Worm (Caenorhabditis elegans) whole organism, L1 larva: ENCODE results near the gene hsp-3.
A peak's percentile ranks its signal among the peaks of the same experiment; 100 is the strongest.

Experiments
- F16B12.6 ChIP-seq: fragments of 150-350 bp; optimal IDR thresholded peaks from 2 replicates; lab custom pipeline; 2014; ENCODE audit warnings: missing biosample characterization, missing genetic modification characterization
- aly-2 ChIP-seq: fragments of 150-350 bp; optimal IDR thresholded peaks from 2 replicates; lab custom pipeline; 2014; ENCODE audit warnings: missing biosample characterization, missing genetic modification characterization
- blmp-1 ChIP-seq: fragments of 150-350 bp; optimal IDR thresholded peaks from 2 replicates; lab custom pipeline; 2014; ENCODE audit warnings: missing biosample characterization, missing genetic modification characterization
- ceh-8 ChIP-seq: fragments of 200-800 bp; sonication (Bioruptor generic); optimal IDR thresholded peaks from 2 replicates; lab custom pipeline; 2018; ENCODE audit warnings: mild to moderate bottlenecking, missing genetic modification characterization, moderate library complexity, missing compliant biosample characterization
- ceh-82 ChIP-seq, 3 experiments: fragments of 150-350 bp in 1 of 3; sonication (generic microtip) in 2 of 3; optimal IDR thresholded peaks; 2 replicates each; lab custom pipeline; 2014 to 2017; ENCODE audit warnings: missing biosample characterization in 3 of 3, missing genetic modification characterization in 3 of 3
- ceh-88 ChIP-seq: fragments of 200-800 bp; sonication (Bioruptor generic); IDR thresholded peaks from 2 replicates; pipeline ENCODE4 v1.3.6; 2022; ENCODE audit warnings: missing genetic modification characterization, missing compliant biosample characterization
- dpl-1 ChIP-seq, 3 experiments: fragments of 150-350 bp in 2 of 3; sonication (generic microtip) in 1 of 3; optimal IDR thresholded peaks; 2 replicates each; lab custom pipeline; 2014 to 2017; ENCODE audit warnings: missing biosample characterization in 3 of 3, missing genetic modification characterization in 3 of 3, missing genetic modification reagents in 3 of 3
- dsc-1 ChIP-seq: sonication (generic microtip); optimal IDR thresholded peaks from 2 replicates; lab custom pipeline; 2016; ENCODE audit warnings: mild to moderate bottlenecking, missing genetic modification characterization, missing compliant biosample characterization
- efl-1 ChIP-seq, 4 experiments: fragments of 150-350 bp; optimal IDR thresholded peaks in 3 of 4; peaks in 1 of 4; 1 replicate in 1 of 4; 2 replicates in 3 of 4; lab custom pipeline; 2014; ENCODE audit warnings: missing biosample characterization in 2 of 4, missing genetic modification characterization in 2 of 4, missing genetic modification reagents in 2 of 4
- egl-13 ChIP-seq: sonication (generic microtip); optimal IDR thresholded peaks from 2 replicates; lab custom pipeline; 2016; ENCODE audit warnings: missing genotype, missing genetic modification reagents, missing genetic modification characterization, missing compliant biosample characterization
- elt-2 ChIP-seq: sonication (generic microtip); optimal IDR thresholded peaks from 2 replicates; lab custom pipeline; 2016; ENCODE audit warnings: missing genetic modification characterization, mild to moderate bottlenecking, inconsistent platforms, missing compliant biosample characterization, missing genetic modification reagents
- elt-3 ChIP-seq, 6 experiments: fragments of 150-350 bp in 1 of 6; sonication (generic microtip); optimal IDR thresholded peaks; 2 replicates each; lab custom pipeline; 2017 to 2018; ENCODE audit warnings: missing biosample characterization in 6 of 6, missing genetic modification characterization in 6 of 6, inconsistent platforms in 1 of 6
- ets-5 ChIP-seq: fragments of 200-800 bp; sonication (Bioruptor generic); IDR thresholded peaks from 2 replicates; pipeline ENCODE4 v1.3.6; 2022; ENCODE audit warnings: missing genetic modification characterization, missing compliant biosample characterization
- fkh-10 ChIP-seq: sonication (generic microtip); optimal IDR thresholded peaks from 2 replicates; lab custom pipeline; 2017; ENCODE audit warnings: missing biosample characterization, missing genetic modification reagents, missing genetic modification characterization
- fkh-8 ChIP-seq: sonication (generic microtip); optimal IDR thresholded peaks from 2 replicates; lab custom pipeline; 2016; ENCODE audit warnings: mild to moderate bottlenecking, missing genetic modification characterization, missing compliant biosample characterization
- grh-1 ChIP-seq: fragments of 200-800 bp; sonication (Bioruptor generic); IDR thresholded peaks from 2 replicates; pipeline ENCODE4 v1.3.6; 2022; ENCODE audit warnings: missing genetic modification reagents, missing genetic modification characterization, missing compliant biosample characterization
- hlh-17 ChIP-seq: fragments of 200-800 bp; sonication (Bioruptor generic); optimal IDR thresholded peaks from 2 replicates; lab custom pipeline; 2018; ENCODE audit warnings: missing genetic modification characterization, mild to moderate bottlenecking, missing compliant biosample characterization, moderate library complexity, borderline replicate concordance
- hlh-4 ChIP-seq: sonication (generic microtip); optimal IDR thresholded peaks from 2 replicates; lab custom pipeline; 2016; ENCODE audit warnings: mild to moderate bottlenecking, missing genetic modification characterization, missing compliant biosample characterization
- hpl-2 ChIP-seq: fragments of 150-350 bp; optimal IDR thresholded peaks from 2 replicates; lab custom pipeline; 2014; ENCODE audit warnings: missing biosample characterization, missing genetic modification reagents, missing genetic modification characterization
- isw-1 ChIP-seq: fragments of 200-800 bp; sonication (Bioruptor generic); IDR thresholded peaks from 2 replicates; pipeline ENCODE4 v1.3.6; 2022; ENCODE audit warnings: missing genetic modification characterization, missing compliant biosample characterization
- jun-1 ChIP-seq: fragments of 150-350 bp; optimal IDR thresholded peaks from 2 replicates; lab custom pipeline; 2014; ENCODE audit warnings: missing biosample characterization, missing genetic modification reagents, missing genetic modification characterization
- lin-13 ChIP-seq: fragments of 150-350 bp; optimal IDR thresholded peaks from 2 replicates; lab custom pipeline; 2014; ENCODE audit warnings: missing biosample characterization, missing genetic modification reagents, missing genetic modification characterization
- lin-14 ChIP-seq: fragments of 200-800 bp; sonication (Bioruptor generic); optimal IDR thresholded peaks from 2 replicates; lab custom pipeline; 2018; ENCODE audit warnings: mild to moderate bottlenecking, missing genetic modification characterization, moderate library complexity, missing compliant biosample characterization
- lin-35 ChIP-seq, 2 experiments: fragments of 150-350 bp; optimal IDR thresholded peaks; 2 replicates each; lab custom pipeline; 2014; ENCODE audit warnings: missing biosample characterization in 2 of 2, missing genetic modification characterization in 2 of 2, missing genetic modification reagents in 2 of 2
- lin-39 ChIP-seq: fragments of 150-350 bp; optimal IDR thresholded peaks from 2 replicates; lab custom pipeline; 2014; ENCODE audit warnings: missing biosample characterization, missing genetic modification reagents, missing genetic modification characterization
- lsy-2 ChIP-seq, 2 experiments: fragments of 150-350 bp; optimal IDR thresholded peaks; 2 replicates each; lab custom pipeline; 2014; ENCODE audit warnings: missing biosample characterization in 2 of 2, missing genetic modification characterization in 2 of 2
- mdl-1 ChIP-seq, 2 experiments: fragments of 150-350 bp; optimal IDR thresholded peaks; 2 replicates each; lab custom pipeline; 2014 to 2017; ENCODE audit warnings: missing biosample characterization in 2 of 2, missing genetic modification characterization in 2 of 2, inconsistent platforms in 1 of 2
- mep-1 ChIP-seq: fragments of 150-350 bp; optimal IDR thresholded peaks from 2 replicates; lab custom pipeline; 2014; ENCODE audit warnings: missing biosample characterization, missing genetic modification characterization
- nhr-19 ChIP-seq: fragments of 200-800 bp; sonication (Bioruptor generic); conservative IDR thresholded peaks from 2 replicates; pipeline ENCODE4 v1.3.6; 2022; ENCODE audit warnings: missing genetic modification characterization, missing compliant biosample characterization
- nhr-28 ChIP-seq: fragments of 150-350 bp; optimal IDR thresholded peaks from 2 replicates; lab custom pipeline; 2014; ENCODE audit warnings: missing biosample characterization, missing genetic modification characterization
- nhr-47 ChIP-seq: sonication (generic microtip); optimal IDR thresholded peaks from 2 replicates; lab custom pipeline; 2016; ENCODE audit warnings: mild to moderate bottlenecking, missing genetic modification characterization, moderate library complexity, missing compliant biosample characterization
- nhr-71 ChIP-seq: sonication (generic microtip); optimal IDR thresholded peaks from 2 replicates; lab custom pipeline; 2016; ENCODE audit warnings: mild to moderate bottlenecking, missing genetic modification characterization, moderate library complexity, missing compliant biosample characterization
- nhr-85 ChIP-seq: sonication (generic microtip); peaks from one replicate; lab custom pipeline; 2016; ENCODE audit warnings: missing genetic modification characterization, inconsistent platforms, missing compliant biosample characterization
- pqm-1 ChIP-seq: sonication (generic microtip); optimal IDR thresholded peaks from 3 replicates; lab custom pipeline; 2017; ENCODE audit warnings: missing biosample characterization, missing genetic modification characterization
- rnt-1 ChIP-seq: sonication (generic microtip); optimal IDR thresholded peaks from 2 replicates; lab custom pipeline; 2016; ENCODE audit warnings: mild to moderate bottlenecking, missing genetic modification characterization, moderate library complexity, missing compliant biosample characterization
- skn-1 ChIP-seq: fragments of 150-350 bp; optimal IDR thresholded peaks from 2 replicates; lab custom pipeline; 2014; ENCODE audit warnings: missing biosample characterization, missing genetic modification characterization
- snu-23 ChIP-seq: sonication (generic microtip); optimal IDR thresholded peaks from 2 replicates; lab custom pipeline; 2016; ENCODE audit warnings: missing genetic modification characterization, missing compliant biosample characterization
- sox-4 ChIP-seq: sonication (generic microtip); optimal IDR thresholded peaks from 2 replicates; lab custom pipeline; 2016; ENCODE audit warnings: missing genetic modification characterization, missing compliant biosample characterization
- sptf-1 ChIP-seq: fragments of 150-350 bp; optimal IDR thresholded peaks from 2 replicates; lab custom pipeline; 2014; ENCODE audit warnings: missing biosample characterization, missing genetic modification characterization
- swsn-7 ChIP-seq: sonication (generic microtip); optimal IDR thresholded peaks from 2 replicates; lab custom pipeline; 2016; ENCODE audit warnings: missing genetic modification characterization, missing compliant biosample characterization
- tbx-2 ChIP-seq: sonication (generic microtip); optimal IDR thresholded peaks from 2 replicates; lab custom pipeline; 2016; ENCODE audit warnings: missing genetic modification characterization, missing compliant biosample characterization
- unc-130 ChIP-seq: fragments of 150-350 bp; optimal IDR thresholded peaks from 2 replicates; lab custom pipeline; 2017; ENCODE audit warnings: missing biosample characterization, missing genetic modification characterization, inconsistent platforms
- unc-86 ChIP-seq: sonication (generic microtip); optimal IDR thresholded peaks from 2 replicates; lab custom pipeline; 2016; ENCODE audit warnings: missing genetic modification characterization, missing compliant biosample characterization
- vab-15 ChIP-seq: sonication (generic microtip); optimal IDR thresholded peaks from 2 replicates; lab custom pipeline; 2017; ENCODE audit warnings: missing genotype, mild to moderate bottlenecking, missing genetic modification characterization, missing compliant biosample characterization
- xbp-1 ChIP-seq: sonication (generic microtip); optimal IDR thresholded peaks from 2 replicates; lab custom pipeline; 2016; ENCODE audit warnings: missing genetic modification characterization, missing compliant biosample characterization
- zag-1 ChIP-seq: fragments of 150-350 bp; optimal IDR thresholded peaks from 2 replicates; lab custom pipeline; 2014; ENCODE audit warnings: missing biosample characterization, missing genetic modification characterization

hsp-3 gene

ce11 chrX:6100395-6101099 lies 8.6 kb upstream of the hsp-3 start:
- TF ChIP-seq egl-13 (tag; lab: Kevin White, UChicago) (no peak), lin-39 (no peak), hpl-2 (GFP tag; lab: Kevin White, UChicago) (no peak), lin-14 (GFP tag; lab: Kevin White, UChicago) (no peak), blmp-1 (peak; percentile 83), ceh-88 (GFP tag; lab: Robert Waterston, UW) (no peak), efl-1 (optimal IDR thresholded peaks at IDR 0.05; lab: Kevin White, UChicago) (no peak), efl-1 (GFP tag; optimal IDR thresholded peaks at IDR 0.05 in 1 of 2; lab: Kevin White, UChicago) (peak in 1 of 2 experiments; percentile 56), sptf-1 (tag; lab: Kevin White, UChicago) (no peak), unc-130 (no peak), elt-2 (tag; lab: Kevin White, UChicago) (peak; percentile 0), skn-1 (tag; lab: Kevin White, UChicago) (no peak), aly-2 (tag; lab: Kevin White, UChicago) (no peak), mep-1 (tag; lab: Kevin White, UChicago) (no peak), pqm-1 (tag; lab: Kevin White, UChicago) (no peak), zag-1 (no peak), grh-1 (no peak), elt-3 (tag; optimal IDR thresholded peaks at IDR 0.05; lab: Kevin White, UChicago) (no peak)

DNA sequence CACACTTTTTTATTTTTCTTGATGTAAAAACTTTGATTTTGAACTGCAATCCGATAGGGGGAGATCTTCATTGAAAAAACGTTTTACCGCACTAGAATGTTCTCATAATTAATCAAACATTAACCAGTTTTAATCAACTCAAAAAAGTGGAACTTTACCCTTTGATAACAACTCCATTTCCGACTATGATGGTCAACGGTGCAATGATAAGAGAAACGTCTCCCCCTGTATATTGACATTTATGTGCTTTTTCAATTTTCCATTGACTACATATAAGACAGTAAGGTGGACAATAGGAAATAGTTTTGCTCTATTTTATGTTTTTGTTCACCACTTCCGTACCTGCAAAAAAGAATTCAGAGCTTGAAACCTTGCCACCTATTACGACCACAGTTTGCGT lies 6.5 kb upstream of the hsp-3 start:
- TF ChIP-seq elt-2 (tag; lab: Kevin White, UChicago) (peak; percentile 30), jun-1 (tag; lab: Kevin White, UChicago) (no peak), pqm-1 (tag; lab: Kevin White, UChicago) (peak; percentile 44)

- TF ChIP-seq dsc-1 (tag; lab: Kevin White, UChicago) (peak; percentile 46), F16B12.6 (tag; lab: Kevin White, UChicago) (peak; percentile 92), lin-35 (GFP tag; optimal IDR thresholded peaks at IDR 0.05; lab: Kevin White, UChicago) (peak; percentile 18 to 24), sox-4 (tag; lab: Kevin White, UChicago) (peak; percentile 30), hlh-17 (GFP tag; lab: Kevin White, UChicago) (no peak), mep-1 (tag; lab: Kevin White, UChicago) (peak; percentile 21), lin-13 (GFP tag; lab: Kevin White, UChicago) (no peak), tbx-2 (tag; lab: Kevin White, UChicago) (peak; percentile 54), nhr-47 (peak; percentile 61), swsn-7 (tag; lab: Kevin White, UChicago) (peak; percentile 62), fkh-10 (GFP tag; lab: Kevin White, UChicago) (no peak), unc-130 (peak; percentile 44), pqm-1 (tag; lab: Kevin White, UChicago) (no peak), nhr-71 (peak; percentile 69), snu-23 (GFP tag; lab: Kevin White, UChicago) (peak; percentile 67), efl-1 (optimal IDR thresholded peaks at IDR 0.05; lab: Kevin White, UChicago) (peak; percentile 23 to 28), efl-1 (GFP tag; optimal IDR thresholded peaks at IDR 0.05 in 1 of 2; lab: Kevin White, UChicago) (peak in 1 of 2 experiments; percentile 60), hlh-4 (tag; lab: Kevin White, UChicago) (no peak), mdl-1 (tag; optimal IDR thresholded peaks at IDR 0.05; lab: Kevin White, UChicago) (peak in 1 of 2 experiments; percentile 39), lsy-2 (tag; optimal IDR thresholded peaks at IDR 0.05; lab: Kevin White, UChicago) (peak; percentile 19 to 46), skn-1 (tag; lab: Kevin White, UChicago) (peak; percentile 21), xbp-1 (tag; lab: Kevin White, UChicago) (peak; percentile 98), vab-15 (peak; percentile 26), nhr-19 (peak; percentile 41; the same call in 1 of the 2 replicates), unc-86 (peak; percentile 18), isw-1 (GFP tag; lab: Robert Waterston, UW) (peak; percentile 29; the same call in 1 of the 2 replicates), zag-1 (no peak), lin-14 (GFP tag; lab: Kevin White, UChicago) (peak; percentile 78), ceh-8 (GFP tag; lab: Kevin White, UChicago) (no peak), nhr-28 (tag; lab: Kevin White, UChicago) (no peak), nhr-85 (tag; lab: Kevin White, UChicago) (peak; percentile 54), dpl-1 (GFP tag; optimal IDR thresholded peaks at IDR 0.05; lab: Kevin White, UChicago) (peak in 2 of 3 experiments; percentile 13 to 17), ets-5 (GFP tag; lab: Robert Waterston, UW) (no peak), ceh-82 (tag; optimal IDR thresholded peaks at IDR 0.05; lab: Kevin White, UChicago) (peak; percentile 30 to 58 (median 51)), rnt-1 (tag; lab: Kevin White, UChicago) (peak; percentile 75), ceh-88 (GFP tag; lab: Robert Waterston, UW) (no peak), fkh-8 (peak; percentile 44)
Measured at ce11 chrX:6097551-6097950, 5.6 kb upstream of the hsp-3 start, which contains the start of gene C15H9.4. Gene C15H9.4 (plus strand): TSS chrX:6097643.
